Worm (Caenorhabditis elegans): ENCODE measurements around the gene W02B12.1.

DNA sequence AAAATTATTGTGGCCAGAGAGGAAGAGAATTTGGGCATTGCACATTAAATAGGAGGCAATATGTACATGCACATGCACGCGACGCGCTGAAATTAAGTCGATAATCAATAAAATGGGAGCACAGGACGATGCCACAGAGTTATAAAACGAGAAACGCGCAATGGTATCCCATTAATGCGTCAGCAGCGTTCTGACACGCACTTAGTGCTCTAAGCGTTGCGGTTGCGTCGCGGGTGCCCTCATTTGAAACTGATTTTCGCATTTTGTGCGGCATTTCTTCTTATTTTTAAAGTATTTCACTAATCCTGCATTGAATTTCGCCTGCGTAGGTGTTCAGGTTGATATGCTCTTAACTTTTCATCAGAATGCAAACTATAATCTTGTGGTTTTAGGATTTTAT lies 4.2 kb downstream of the W02B12.1 start, which contains the start of gene rsp-1:
- TF ChIP-seq mdl-1 (tag; optimal IDR thresholded peaks at IDR 0.05) (no peak), pha-4 (tag; optimal IDR thresholded peaks at IDR 0.05) (peak; percentile 95), nhr-76 (tag; optimal IDR thresholded peaks at IDR 0.05) (no peak), nhr-77 (tag; optimal IDR thresholded peaks at IDR 0.05) (no peak), lin-39 (tag; optimal IDR thresholded peaks at IDR 0.05) (peak; percentile 95), nhr-237 (tag; optimal IDR thresholded peaks at IDR 0.05) (no peak), elt-3 (tag; optimal IDR thresholded peaks at IDR 0.05) (no peak), hmg-11 (tag; optimal IDR thresholded peaks at IDR 0.05) (peak; percentile 80), pqm-1 (tag; optimal IDR thresholded peaks at IDR 0.05) (peak; percentile 84), aly-2 (tag; optimal IDR thresholded peaks at IDR 0.05) (no peak), unc-62 (GFP tag; optimal IDR thresholded peaks at IDR 0.05) (no peak), ama-1 (optimal IDR thresholded peaks at IDR 0.05) (no peak), egl-27 (tag; optimal IDR thresholded peaks at IDR 0.05) (no peak)

All from whole organism, L3 larva.